Fruit fly (Drosophila melanogaster) whole organism, embryonic: ENCODE results near the gene Pax.
A peak's percentile ranks its signal among the peaks of the same experiment; 100 is the strongest.

Experiments used
- BtbVII ChIP-seq: fragments of 200-800 bp; sonication (Bioruptor generic); optimal IDR thresholded peaks from 3 replicates; lab custom pipeline; 2017; ENCODE audit warnings: missing biosample characterization, mild to moderate bottlenecking, missing genetic modification characterization
- C15 ChIP-seq: fragments of 200-800 bp; sonication (Bioruptor generic); IDR thresholded peaks from 3 replicates; pipeline ENCODE4 v1.3.6; 2022; ENCODE audit warnings: missing biosample characterization, missing genetic modification characterization
- CG10543 ChIP-seq: fragments of 200-800 bp; sonication (Bioruptor generic); optimal IDR thresholded peaks from 3 replicates; lab custom pipeline; 2017; ENCODE audit warnings: missing biosample characterization, mild to moderate bottlenecking, missing genetic modification characterization, moderate library complexity
- CG11723 ChIP-seq: fragments of 200-800 bp; sonication (Bioruptor generic); optimal IDR thresholded peaks from 2 replicates; lab custom pipeline; 2017; ENCODE audit warnings: missing biosample characterization, mild to moderate bottlenecking, missing genetic modification characterization
- CG12155 ChIP-seq: fragments of 200-800 bp; sonication (Bioruptor generic); optimal IDR thresholded peaks from 3 replicates; lab custom pipeline; 2016; ENCODE audit warnings: missing biosample characterization, missing genetic modification characterization
- CG1233 ChIP-seq: fragments of 200-800 bp; sonication (Bioruptor generic); optimal IDR thresholded peaks from 4 replicates; lab custom pipeline; 2018; ENCODE audit warnings: missing biosample characterization, mild to moderate bottlenecking, missing genetic modification characterization
- CG12769 ChIP-seq: fragments of 200-800 bp; sonication (Bioruptor generic); optimal IDR thresholded peaks from 2 replicates; lab custom pipeline; 2019; ENCODE audit warnings: missing biosample characterization, mild to moderate bottlenecking, missing genetic modification characterization, moderate library complexity
- CG15601 ChIP-seq: fragments of 200-800 bp; sonication (Bioruptor generic); optimal IDR thresholded peaks from 3 replicates; lab custom pipeline; 2019; ENCODE audit warnings: missing biosample characterization, mild to moderate bottlenecking, missing genetic modification characterization, moderate library complexity
- CG15696 ChIP-seq: fragments of 200-800 bp; sonication (Bioruptor generic); optimal IDR thresholded peaks from 2 replicates; lab custom pipeline; 2019; ENCODE audit warnings: missing biosample characterization, mild to moderate bottlenecking, missing genetic modification characterization, moderate library complexity
- CG17359 ChIP-seq: fragments of 200-800 bp; sonication (Bioruptor generic); optimal IDR thresholded peaks from 3 replicates; lab custom pipeline; 2018; ENCODE audit warnings: missing biosample characterization, mild to moderate bottlenecking, missing genetic modification characterization, moderate library complexity
- CG17361 ChIP-seq: fragments of 200-800 bp; sonication (Bioruptor generic); IDR thresholded peaks from 3 replicates; pipeline ENCODE4 v1.3.6; 2022; ENCODE audit warnings: missing biosample characterization, missing genetic modification characterization
- CG18262 ChIP-seq: fragments of 200-800 bp; optimal IDR thresholded peaks from 3 replicates; lab custom pipeline; 2019; ENCODE audit warnings: missing biosample characterization, mild to moderate bottlenecking, missing genetic modification characterization, moderate library complexity
- CG30431 ChIP-seq: fragments of 200-800 bp; sonication (Bioruptor generic); optimal IDR thresholded peaks from 2 replicates; lab custom pipeline; 2017; ENCODE audit warnings: missing biosample characterization, missing genetic modification characterization
- CG32772 ChIP-seq: fragments of 200-800 bp; sonication (Bioruptor generic); IDR thresholded peaks from 2 replicates; pipeline ENCODE4 v1.3.6; 2022; ENCODE audit warnings: missing biosample characterization, missing genetic modification characterization
- CG3995 ChIP-seq: fragments of 200-800 bp; sonication (Bioruptor generic); optimal IDR thresholded peaks from 3 replicates; lab custom pipeline; 2016; ENCODE audit warnings: missing biosample characterization, missing genetic modification characterization
- CG5245 ChIP-seq: fragments of 200-800 bp; sonication (Bioruptor generic); optimal IDR thresholded peaks from 3 replicates; lab custom pipeline; 2016; ENCODE audit warnings: missing biosample characterization, missing genetic modification characterization
- CG7987 ChIP-seq: fragments of 200-800 bp; sonication (Bioruptor generic); optimal IDR thresholded peaks from 2 replicates; lab custom pipeline; 2018; ENCODE audit warnings: missing biosample characterization, mild to moderate bottlenecking, missing genetic modification characterization, moderate library complexity
- CG9609 ChIP-seq: fragments of 200-800 bp; sonication (Bioruptor generic); optimal IDR thresholded peaks from 3 replicates; lab custom pipeline; 2016; ENCODE audit warnings: missing biosample characterization, missing genetic modification characterization
- CrebB ChIP-seq: fragments of 200-800 bp; sonication (Bioruptor generic); optimal IDR thresholded peaks from 3 replicates; lab custom pipeline; 2018; ENCODE audit warnings: missing biosample characterization, mild to moderate bottlenecking, missing genetic modification characterization
- ERR ChIP-seq: fragments of 200-800 bp; sonication (Bioruptor generic); optimal IDR thresholded peaks from 2 replicates; lab custom pipeline; 2016; ENCODE audit warnings: missing biosample characterization, missing genetic modification characterization
- HHEX ChIP-seq: fragments of 200-800 bp; sonication (Bioruptor generic); optimal IDR thresholded peaks from 3 replicates; lab custom pipeline; 2017; ENCODE audit warnings: missing biosample characterization, mild to moderate bottlenecking, missing genetic modification characterization, missing genetic modification reagents
- Jarid2 ChIP-seq: fragments of 200-800 bp; sonication (Bioruptor generic); optimal IDR thresholded peaks from 3 replicates; lab custom pipeline; 2017; ENCODE audit warnings: mild to moderate bottlenecking, missing biosample characterization, missing genetic modification reagents, missing genetic modification characterization
- Nf-YA ChIP-seq: fragments of 200-800 bp; sonication (Bioruptor generic); IDR thresholded peaks from 2 replicates; pipeline ENCODE4 v1.3.6; 2022; ENCODE audit warnings: missing biosample characterization, missing genetic modification characterization
- Poxn ChIP-seq: fragments of 200-800 bp; sonication (Bioruptor generic); IDR thresholded peaks from 2 replicates; pipeline ENCODE4 v1.3.6; 2022; ENCODE audit warnings: missing biosample characterization, missing genetic modification characterization
- Scr ChIP-seq: fragments of 200-800 bp; sonication (Bioruptor generic); IDR thresholded peaks from 2 replicates; pipeline ENCODE4 v1.3.6; 2022; ENCODE audit warnings: missing biosample characterization, missing genetic modification characterization; ENCODE audit not compliant: partially characterized antibody
- Ssrp ChIP-seq: fragments of 200-800 bp; sonication (Bioruptor generic); optimal IDR thresholded peaks from 2 replicates; lab custom pipeline; 2018; ENCODE audit warnings: missing biosample characterization, mild to moderate bottlenecking, missing genetic modification characterization, moderate library complexity
- Usf ChIP-seq: fragments of 200-800 bp; sonication (Bioruptor generic); optimal IDR thresholded peaks from 2 replicates; lab custom pipeline; 2017; ENCODE audit warnings: missing genotype, missing biosample characterization, missing genetic modification characterization
- Vsx1 ChIP-seq: fragments of 200-800 bp; sonication (Bioruptor generic); optimal IDR thresholded peaks from 2 replicates; lab custom pipeline; 2017; ENCODE audit warnings: missing biosample characterization, mild to moderate bottlenecking, missing genetic modification characterization, missing genetic modification reagents
- abd-A ChIP-seq: fragments of 200-800 bp; sonication (Bioruptor generic); optimal IDR thresholded peaks from 3 replicates; lab custom pipeline; 2019; ENCODE audit warnings: missing biosample characterization, mild to moderate bottlenecking, missing genetic modification characterization, moderate library complexity
- ara ChIP-seq: fragments of 200-800 bp; sonication (Bioruptor generic); IDR thresholded peaks from 2 replicates; pipeline ENCODE4 v1.3.6; 2022; ENCODE audit warnings: missing biosample characterization, missing genetic modification characterization
- ash1 ChIP-seq: fragments of 200-800 bp; sonication (Bioruptor generic); optimal IDR thresholded peaks from 2 replicates; lab custom pipeline; 2018; ENCODE audit warnings: missing biosample characterization, mild to moderate bottlenecking, missing genetic modification characterization
- bab2 ChIP-seq: fragments of 200-800 bp; sonication (Bioruptor generic); optimal IDR thresholded peaks from 2 replicates; lab custom pipeline; 2016; ENCODE audit warnings: missing biosample characterization, missing genetic modification characterization
- crp ChIP-seq, 2 experiments: fragments of 200-800 bp; sonication (Bioruptor generic); optimal IDR thresholded peaks; 2 replicates in 1 of 2; 3 replicates in 1 of 2; lab custom pipeline; 2017; ENCODE audit warnings: missing biosample characterization in 2 of 2, missing genetic modification characterization in 2 of 2, mild to moderate bottlenecking in 1 of 2, moderate library complexity in 1 of 2
- dmrt99B ChIP-seq: fragments of 200-800 bp; sonication (Bioruptor generic); optimal IDR thresholded peaks from 2 replicates; lab custom pipeline; 2018; ENCODE audit warnings: missing biosample characterization, mild to moderate bottlenecking, missing genetic modification characterization, moderate library complexity
- her ChIP-seq: fragments of 200-800 bp; sonication (Bioruptor generic); optimal IDR thresholded peaks from 2 replicates; lab custom pipeline; 2016; ENCODE audit warnings: missing biosample characterization, missing genetic modification characterization
- kay ChIP-seq: fragments of 200-800 bp; sonication (Bioruptor generic); optimal IDR thresholded peaks from 2 replicates; lab custom pipeline; 2016; ENCODE audit warnings: missing biosample characterization, missing genetic modification characterization
- ken ChIP-seq: fragments of 200-800 bp; sonication (Bioruptor generic); IDR thresholded peaks from 3 replicates; pipeline ENCODE4 v1.3.6; 2022; ENCODE audit warnings: missing biosample characterization, missing genetic modification characterization
- lab ChIP-seq: fragments of 200-800 bp; sonication (Bioruptor generic); optimal IDR thresholded peaks from 3 replicates; lab custom pipeline; 2017; ENCODE audit warnings: missing biosample characterization, missing genetic modification characterization, mild to moderate bottlenecking, moderate library complexity, missing genetic modification reagents
- lbe ChIP-seq: fragments of 200-800 bp; sonication (Bioruptor generic); optimal IDR thresholded peaks from 2 replicates; lab custom pipeline; 2016; ENCODE audit warnings: missing biosample characterization, mild to moderate bottlenecking, missing genetic modification characterization
- lmd ChIP-seq: fragments of 200-800 bp; sonication (Bioruptor generic); IDR thresholded peaks from 2 replicates; pipeline ENCODE4 v1.3.6; 2022; ENCODE audit warnings: missing biosample characterization, missing genetic modification characterization
- repo ChIP-seq: fragments of 200-800 bp; sonication (Bioruptor generic); optimal IDR thresholded peaks from 2 replicates; lab custom pipeline; 2016; ENCODE audit warnings: missing biosample characterization, missing genetic modification characterization
- rib ChIP-seq: fragments of 200-800 bp; sonication (Bioruptor generic); IDR thresholded peaks from 2 replicates; pipeline ENCODE4 v1.3.6; 2022; ENCODE audit warnings: missing biosample characterization, missing genetic modification characterization
- run ChIP-seq: fragments of 200-800 bp; sonication (Bioruptor generic); optimal IDR thresholded peaks from 3 replicates; lab custom pipeline; 2018; ENCODE audit warnings: missing biosample characterization, mild to moderate bottlenecking, missing genetic modification characterization
- sc ChIP-seq, 3 experiments: fragments of >200 bp in 2 of 3; fragments of 200-800 bp in 1 of 3; sonication (Bioruptor generic) in 1 of 3; optimal IDR thresholded peaks; 2 replicates in 2 of 3; 3 replicates in 1 of 3; lab custom pipeline; 2017; ENCODE audit warnings: mild to moderate bottlenecking in 1 of 3, missing biosample characterization in 1 of 3, missing genetic modification characterization in 1 of 3, missing genetic modification reagents in 1 of 3
- sisA ChIP-seq: fragments of 200-800 bp; sonication (Bioruptor generic); IDR thresholded peaks from 2 replicates; pipeline ENCODE4 v1.3.6; 2022; ENCODE audit warnings: missing biosample characterization, missing genetic modification characterization
- tup ChIP-seq: fragments of 200-800 bp; sonication (Bioruptor generic); optimal IDR thresholded peaks from 2 replicates; lab custom pipeline; 2016; ENCODE audit warnings: missing biosample characterization, mild to moderate bottlenecking, missing genetic modification characterization, moderate library complexity
- vfl ChIP-seq: fragments of 200-800 bp; sonication (Bioruptor generic); optimal IDR thresholded peaks from 2 replicates; lab custom pipeline; 2016; ENCODE audit warnings: missing biosample characterization, missing genetic modification characterization
- vvl ChIP-seq: fragments of 200-800 bp; sonication (Bioruptor generic); IDR thresholded peaks from 2 replicates; pipeline ENCODE4 v1.3.6; 2022; ENCODE audit warnings: missing biosample characterization, missing genetic modification characterization

Gene Pax

dm6 chr2L:19377129-19378083 is 49.0 kb downstream of the Pax start (continued):
- no peak for TF ChIP-seq BtbVII (GFP tag; lab: Kevin White, UChicago)
- TF ChIP-seq CG9609 (GFP tag; lab: Kevin White, UChicago), result no peak
- TF ChIP-seq Ssrp (tag; lab: Kevin White, UChicago), result peak; percentile 50
- no peak for TF ChIP-seq run (tag; lab: Kevin White, UChicago)
- TF ChIP-seq CG32772 (GFP tag; lab: Robert Waterston, UW), result no peak
- TF ChIP-seq CG1233 (GFP tag; lab: Kevin White, UChicago), result peak; percentile 54
- peak; percentile 73 for TF ChIP-seq abd-A (tag; lab: Kevin White, UChicago)
- TF ChIP-seq vvl (GFP tag; lab: Robert Waterston, UW), result peak; percentile 70
- no peak for TF ChIP-seq CG3995 (GFP tag; lab: Kevin White, UChicago)
- TF ChIP-seq CG15696, result peak; percentile 75
- peak; percentile 52 for TF ChIP-seq CG15601
- peak; percentile 51 for TF ChIP-seq dmrt99B (tag; lab: Kevin White, UChicago)
- TF ChIP-seq CG11723 (GFP tag; lab: Kevin White, UChicago), result no peak
- peak; percentile 33 for TF ChIP-seq CG12155 (GFP tag; lab: Kevin White, UChicago)
- peak; percentile 79 for TF ChIP-seq ara (GFP tag; lab: Robert Waterston, UW)
- no peak for TF ChIP-seq lmd (GFP tag; lab: Robert Waterston, UW)
- TF ChIP-seq her, result no peak
- no peak for TF ChIP-seq C15 (GFP tag; lab: Robert Waterston, UW)
- peak; percentile 47 for TF ChIP-seq sisA
- TF ChIP-seq CG17359, result peak; percentile 64
- TF ChIP-seq lbe (GFP tag; lab: Kevin White, UChicago), result no peak
- TF ChIP-seq ash1 (GFP tag; lab: Kevin White, UChicago), result no peak
- TF ChIP-seq Jarid2 (GFP tag; lab: Kevin White, UChicago), result no peak
- TF ChIP-seq Vsx1 (GFP tag; lab: Kevin White, UChicago), result no peak
- peak; percentile 35 for TF ChIP-seq HHEX
- TF ChIP-seq kay (GFP tag; lab: Kevin White, UChicago), result no peak
- no peak for TF ChIP-seq ken
- TF ChIP-seq CG12769 (tag; lab: Kevin White, UChicago), result peak; percentile 44
- no peak for TF ChIP-seq repo (GFP tag; lab: Kevin White, UChicago)
- no peak for TF ChIP-seq sc (optimal IDR thresholded peaks at IDR 0.05; lab: Kevin White, UChicago)
- no peak for TF ChIP-seq sc (GFP tag; optimal IDR thresholded peaks at IDR 0.05; lab: Kevin White, UChicago)
- TF ChIP-seq bab2 (GFP tag; lab: Kevin White, UChicago), result no peak
- TF ChIP-seq ERR, result no peak
- peak; percentile 72 for TF ChIP-seq CG17361 (GFP tag; lab: Robert Waterston, UW)
- no peak for TF ChIP-seq Poxn
- TF ChIP-seq CG5245 (GFP tag; lab: Kevin White, UChicago), result no peak
- TF ChIP-seq lab (GFP tag; lab: Kevin White, UChicago), result peak; percentile 53
- TF ChIP-seq Scr (GFP tag; lab: Robert Waterston, UW), result no peak
- no peak for TF ChIP-seq CG7987
- TF ChIP-seq Usf (GFP tag; lab: Kevin White, UChicago), result no peak
- TF ChIP-seq rib (GFP tag; lab: Robert Waterston, UW), result no peak
- TF ChIP-seq vfl (GFP tag; lab: Kevin White, UChicago), result no peak
- no peak; the same call in 1 of the 2 replicates for TF ChIP-seq Nf-YA (GFP tag; lab: Robert Waterston, UW)
- peak; percentile 75 for TF ChIP-seq CG18262 (tag; lab: Kevin White, UChicago)
- TF ChIP-seq crp (GFP tag; optimal IDR thresholded peaks at IDR 0.05; lab: Kevin White, UChicago), result no peak
- peak; percentile 46 for TF ChIP-seq CG30431
- no peak for TF ChIP-seq CrebB (tag; lab: Kevin White, UChicago)
- TF ChIP-seq CG10543, result no peak
- TF ChIP-seq tup (GFP tag; lab: Kevin White, UChicago), result no peak
